Worm (Caenorhabditis elegans): ENCODE data around the gene ceh-49.
"Not testable (repeated sequence)": the region's sequence is repeated elsewhere in the genome, so short reads cannot be mapped to it uniquely, and the experiment has no call there.

ceh-49 gene

ce11 chrV:6069968-6070367, 50.0 kb downstream of the ceh-49 start, which contains the start of gene fbxa-214:
fbxa-214 (minus strand) TSS chrV:6070068.
- not testable (repeated sequence) for TF ChIP-seq peb-1 (tag; optimal IDR thresholded peaks at IDR 0.05); nhr-6 (tag; optimal IDR thresholded peaks at IDR 0.05); sma-9 (GFP tag; optimal IDR thresholded peaks at IDR 0.05); sma-9 (tag; optimal IDR thresholded peaks at IDR 0.05)

Measured in whole organism, L2 larva.